Worm (Caenorhabditis elegans) whole organism, L1 larva: Measurements from ENCODE around the gene ttn-1.

ENCODE experiments used
- fos-1 ChIP-seq: fragments of 150-350 bp; optimal IDR thresholded peaks from 2 replicates; lab custom pipeline; 2014; ENCODE audit warnings: missing biosample characterization, missing genetic modification characterization
- hlh-17 ChIP-seq: fragments of 200-800 bp; sonication (Bioruptor generic); optimal IDR thresholded peaks from 2 replicates; lab custom pipeline; 2018; ENCODE audit warnings: missing genetic modification characterization, mild to moderate bottlenecking, missing compliant biosample characterization, moderate library complexity, borderline replicate concordance
- lin-39 ChIP-seq: fragments of 150-350 bp; optimal IDR thresholded peaks from 2 replicates; lab custom pipeline; 2014; ENCODE audit warnings: missing biosample characterization, missing genetic modification reagents, missing genetic modification characterization
- lir-3 ChIP-seq: sonication (generic microtip); optimal IDR thresholded peaks from 2 replicates; lab custom pipeline; 2016; ENCODE audit warnings: mild to moderate bottlenecking, missing genetic modification characterization, moderate library complexity, missing compliant biosample characterization; ENCODE audit not compliant: poor library complexity
- nhr-77 ChIP-seq: fragments of 150-350 bp; optimal IDR thresholded peaks from 2 replicates; lab custom pipeline; 2014; ENCODE audit warnings: missing biosample characterization, missing genetic modification characterization
- tlp-1 ChIP-seq: fragments of 150-350 bp; optimal IDR thresholded peaks from 2 replicates; lab custom pipeline; 2014; ENCODE audit warnings: missing biosample characterization, missing genetic modification characterization
- unc-62 ChIP-seq: fragments of 150-350 bp; optimal IDR thresholded peaks from 2 replicates; lab custom pipeline; 2014; ENCODE audit warnings: missing biosample characterization, missing genetic modification reagents, missing genetic modification characterization
- zag-1 ChIP-seq: fragments of 150-350 bp; optimal IDR thresholded peaks from 2 replicates; lab custom pipeline; 2014; ENCODE audit warnings: missing biosample characterization, missing genetic modification characterization
- zip-4 ChIP-seq: fragments of 200-800 bp; sonication (Bioruptor generic); optimal IDR thresholded peaks from 2 replicates; lab custom pipeline; 2018; ENCODE audit warnings: mild to moderate bottlenecking, missing genetic modification characterization, moderate library complexity, missing compliant biosample characterization
- ztf-11 ChIP-seq, 2 experiments: sonication (generic microtip); optimal IDR thresholded peaks; 2 replicates each; lab custom pipeline; 2016 to 2017; ENCODE audit warnings: missing genetic modification characterization in 2 of 2, missing biosample characterization in 1 of 2, missing compliant biosample characterization in 1 of 2

DNA sequence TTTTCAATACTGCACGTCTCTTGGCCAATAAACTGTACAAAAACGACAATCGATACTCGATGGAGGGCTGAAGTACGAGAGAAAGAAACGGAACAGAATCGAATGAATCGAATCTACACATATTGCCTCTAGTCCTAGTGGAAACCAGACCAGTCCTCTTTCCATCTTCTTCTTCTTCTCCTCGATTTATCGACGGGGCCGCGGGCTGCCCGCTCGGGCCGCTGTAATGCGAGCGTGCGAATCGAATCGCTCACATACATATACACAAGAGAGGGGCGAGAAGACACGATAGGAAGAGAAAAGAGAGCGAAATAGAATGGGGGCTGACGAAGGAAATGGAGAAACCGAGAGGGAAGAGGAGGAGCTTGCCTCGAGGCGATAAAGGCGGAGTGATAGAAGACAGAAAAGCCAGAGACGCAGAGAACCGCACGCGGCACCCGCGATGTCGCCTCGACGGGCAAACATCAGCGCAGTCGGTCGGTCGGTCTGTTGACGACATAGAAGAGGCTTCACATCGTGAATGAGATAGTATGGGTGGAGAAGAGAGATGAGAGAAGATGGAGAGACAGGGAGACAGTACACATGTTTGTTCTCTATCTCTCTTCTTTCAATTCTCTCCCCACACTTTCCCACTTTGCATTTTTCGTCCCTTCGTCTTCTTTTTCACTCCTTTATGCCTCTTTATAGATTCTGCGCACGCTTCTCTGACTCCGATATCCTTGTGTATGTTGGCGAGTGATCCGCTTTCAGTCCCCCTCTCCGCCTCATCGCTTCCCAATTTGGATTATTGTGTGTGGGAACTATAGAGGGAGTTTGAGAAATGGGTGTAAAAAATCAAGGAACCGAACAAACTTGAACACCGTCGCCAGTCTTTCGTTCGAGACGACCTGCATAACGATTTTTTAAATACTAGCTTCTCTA is 25.2 kb upstream of the ttn-1 start:
- TF ChIP-seq fos-1 (tag; lab: Kevin White, UChicago): peak; percentile 84
- TF ChIP-seq tlp-1: no peak
- TF ChIP-seq lin-39 (tag; lab: Kevin White, UChicago): peak; percentile 76
- TF ChIP-seq unc-62 (GFP tag; lab: Kevin White, UChicago): no peak
- TF ChIP-seq hlh-17: no peak
- peak in 1 of 2 experiments; percentile 93 for TF ChIP-seq ztf-11 (tag; optimal IDR thresholded peaks at IDR 0.05; lab: Kevin White, UChicago)
- TF ChIP-seq zag-1 (tag; lab: Kevin White, UChicago): peak; percentile 20
- TF ChIP-seq zip-4 (GFP tag; lab: Kevin White, UChicago): peak; percentile 84
- peak; percentile 96 for TF ChIP-seq nhr-77 (tag; lab: Kevin White, UChicago)
- peak; percentile 88 for TF ChIP-seq lir-3 (tag; lab: Kevin White, UChicago)
